Worm (Caenorhabditis elegans): Measurements from ENCODE around the gene cup-16.

DNA sequence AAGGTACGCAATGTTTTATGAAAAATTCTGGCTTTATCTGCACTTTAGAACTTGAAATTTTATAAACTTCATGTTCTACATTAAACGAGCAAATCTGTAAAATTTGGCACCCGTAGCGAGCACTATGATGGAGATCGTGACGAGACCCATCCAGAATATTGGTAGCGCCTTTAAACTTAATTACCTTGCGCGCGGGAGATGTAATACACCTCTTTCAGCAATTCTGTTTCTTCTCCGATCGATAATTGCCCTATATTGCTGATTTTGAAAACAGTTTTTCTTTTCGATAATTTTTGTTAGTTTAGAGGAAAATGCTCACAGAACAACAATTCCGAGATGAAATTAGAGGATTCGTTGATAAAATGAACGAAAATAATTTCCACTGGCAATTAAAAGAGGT is 48.1 kb upstream of the cup-16 start, which contains the start of gene atg-10:
- no peak for TF ChIP-seq ceh-18 (tag; optimal IDR thresholded peaks at IDR 0.05)
- TF ChIP-seq eyg-1 (tag; optimal IDR thresholded peaks at IDR 0.05), result no peak
- no peak for TF ChIP-seq ama-1 (optimal IDR thresholded peaks at IDR 0.05)
- TF ChIP-seq pqm-1 (tag; optimal IDR thresholded peaks at IDR 0.05), result no peak
- TF ChIP-seq dve-1 (tag; optimal IDR thresholded peaks at IDR 0.05), result no peak
- no peak for TF ChIP-seq ceh-24 (tag; optimal IDR thresholded peaks at IDR 0.05)
- TF ChIP-seq ceh-45 (GFP tag; IDR thresholded peaks at IDR 0.05), result no peak
- TF ChIP-seq ceh-48 (tag; optimal IDR thresholded peaks at IDR 0.05), result no peak

All from whole organism, late embryonic.